Fruit fly (Drosophila melanogaster) whole organism: ENCODE measurements around the gene CG9733.

Experiments used
- CG8478 ChIP-seq: fragments of >200 bp; optimal IDR thresholded peaks from 2 replicates; lab custom pipeline; 2018; ENCODE audit warnings: inconsistent platforms
- Dll ChIP-seq: fragments of >200 bp; optimal IDR thresholded peaks from 2 replicates; lab custom pipeline; 2017
- EcR ChIP-seq, 2 experiments: fragments of >200 bp; optimal IDR thresholded peaks; 2 replicates each; lab custom pipeline; 2017; ENCODE audit warnings: missing biosample characterization in 2 of 2, missing genetic modification characterization in 2 of 2, missing genetic modification reagents in 2 of 2
- pan ChIP-seq: fragments of >200 bp; optimal IDR thresholded peaks from 2 replicates; lab custom pipeline; 2017
- psq ChIP-seq: fragments of >200 bp; optimal IDR thresholded peaks from 2 replicates; lab custom pipeline; 2017
- usp ChIP-seq: fragments of >200 bp; optimal IDR thresholded peaks from 2 replicates; lab custom pipeline; 2017; ENCODE audit warnings: missing biosample characterization, missing genetic modification characterization, mixed read lengths

CG9733 gene

dm6 chr3R:30246603-30247002 lies at the start of gene CG9733:
Gene CG9733 (minus strand): TSS chr3R:30246703.
- TF ChIP-seq EcR (GFP tag; optimal IDR thresholded peaks at IDR 0.05; lab: Kevin White, UChicago): no peak
- TF ChIP-seq Dll (lab: Kevin White, UChicago): no peak
- no peak for TF ChIP-seq usp (GFP tag; lab: Kevin White, UChicago)
- no peak for TF ChIP-seq CG8478 (lab: Kevin White, UChicago)
- no peak for TF ChIP-seq pan (lab: Kevin White, UChicago)
- no peak for TF ChIP-seq psq (lab: Kevin White, UChicago)

dm6 chr3R:30296035-30296434 lies 49.5 kb upstream of the CG9733 start:
- TF ChIP-seq CG8478 (lab: Kevin White, UChicago) (no peak), psq (lab: Kevin White, UChicago) (no peak), usp (GFP tag; lab: Kevin White, UChicago) (no peak), Dll (lab: Kevin White, UChicago) (no peak), EcR (GFP tag; optimal IDR thresholded peaks at IDR 0.05; lab: Kevin White, UChicago) (no peak), pan (lab: Kevin White, UChicago) (no peak)

DNA sequence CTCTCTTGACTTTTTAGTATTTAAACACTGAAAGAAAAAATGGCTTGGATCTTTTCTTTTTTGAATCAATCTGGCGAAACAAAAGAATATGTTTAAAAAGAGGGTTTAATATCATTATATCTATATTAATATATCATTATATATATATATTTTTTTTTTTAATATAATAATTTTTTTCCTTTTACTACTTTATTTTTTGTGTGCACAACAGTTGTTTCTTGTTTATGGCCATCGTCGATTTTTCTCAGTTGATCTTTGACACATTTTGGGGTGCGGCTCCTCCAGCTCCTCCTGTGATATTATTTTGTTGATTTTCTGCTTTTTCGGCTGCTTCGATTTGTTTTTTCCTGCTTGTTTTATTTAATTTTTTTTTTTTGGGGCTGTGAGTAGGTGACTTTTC lies 48.5 kb upstream of the CG9733 start:
- TF ChIP-seq CG8478 (lab: Kevin White, UChicago): no peak

DNA sequence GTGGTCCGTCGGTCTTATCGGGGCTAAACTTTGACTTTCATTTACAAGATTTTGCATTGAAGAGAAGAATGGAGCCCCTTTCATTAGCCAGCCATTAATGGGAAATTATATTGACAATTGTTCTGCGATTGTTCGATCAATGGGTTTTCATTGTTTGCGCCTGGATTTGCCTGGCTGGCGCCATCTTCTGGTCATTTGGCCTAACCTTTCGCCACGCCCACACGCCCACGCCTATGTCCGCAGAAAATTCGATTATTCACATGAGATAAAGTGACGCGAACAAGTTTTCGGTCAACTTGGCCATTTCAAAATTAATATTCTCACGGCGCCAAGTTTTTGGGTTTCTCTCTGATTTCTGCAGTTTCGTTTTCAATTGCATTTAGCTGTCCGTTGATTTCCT lies 48.1 kb upstream of the CG9733 start:
- TF ChIP-seq usp (GFP tag; lab: Kevin White, UChicago) (no peak), EcR (GFP tag; optimal IDR thresholded peaks at IDR 0.05; lab: Kevin White, UChicago) (no peak), pan (lab: Kevin White, UChicago) (no peak), CG8478 (lab: Kevin White, UChicago) (no peak), psq (lab: Kevin White, UChicago) (no peak), Dll (lab: Kevin White, UChicago) (no peak)

dm6 chr3R:30293478-30294122 lies 47.1 kb upstream of the CG9733 start:
- TF ChIP-seq pan (lab: Kevin White, UChicago) (no peak), CG8478 (lab: Kevin White, UChicago) (no peak), EcR (GFP tag; optimal IDR thresholded peaks at IDR 0.05; lab: Kevin White, UChicago) (peak in 1 of 2 experiments; percentile 65), psq (lab: Kevin White, UChicago) (no peak), Dll (lab: Kevin White, UChicago) (no peak)

- no peak for TF ChIP-seq psq (lab: Kevin White, UChicago)
- TF ChIP-seq Dll (lab: Kevin White, UChicago): no peak
- no peak for TF ChIP-seq usp (GFP tag; lab: Kevin White, UChicago)
- TF ChIP-seq CG8478 (lab: Kevin White, UChicago): no peak
- TF ChIP-seq EcR (GFP tag; optimal IDR thresholded peaks at IDR 0.05; lab: Kevin White, UChicago): no peak
- no peak for TF ChIP-seq pan (lab: Kevin White, UChicago)
Measured at dm6 chr3R:30289056-30289734, 42.7 kb upstream of the CG9733 start.

- TF ChIP-seq psq (lab: Kevin White, UChicago) (no peak), CG8478 (lab: Kevin White, UChicago) (no peak), usp (GFP tag; lab: Kevin White, UChicago) (no peak), pan (lab: Kevin White, UChicago) (no peak), Dll (lab: Kevin White, UChicago) (no peak), EcR (GFP tag; optimal IDR thresholded peaks at IDR 0.05; lab: Kevin White, UChicago) (no peak)
Measured at dm6 chr3R:30288362-30289055, 42.0 kb upstream of the CG9733 start.

DNA sequence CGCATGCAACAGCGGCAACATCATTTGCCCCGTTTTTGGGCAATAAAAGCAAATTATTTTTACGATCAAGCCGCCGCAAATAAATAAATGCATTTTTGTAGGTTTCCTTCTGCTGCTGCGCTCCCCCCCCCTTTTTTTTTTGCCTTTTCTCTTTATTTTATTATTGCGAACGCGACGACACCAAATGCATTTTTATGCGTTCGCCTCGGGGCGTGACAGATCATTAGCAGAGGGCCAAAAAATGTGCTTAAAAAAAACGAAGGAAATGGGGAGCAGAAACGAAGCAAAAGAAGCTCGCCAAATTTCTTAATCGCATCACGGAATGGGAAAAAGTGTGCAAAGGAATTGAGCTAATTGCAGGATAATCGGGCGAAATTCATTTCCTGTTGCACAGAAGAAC lies 40.9 kb upstream of the CG9733 start:
- TF ChIP-seq usp (GFP tag; lab: Kevin White, UChicago) (no peak), Dll (lab: Kevin White, UChicago) (no peak), CG8478 (lab: Kevin White, UChicago) (no peak), EcR (GFP tag; optimal IDR thresholded peaks at IDR 0.05; lab: Kevin White, UChicago) (no peak)

- TF ChIP-seq EcR (GFP tag; optimal IDR thresholded peaks at IDR 0.05; lab: Kevin White, UChicago): no peak
- no peak for TF ChIP-seq usp (GFP tag; lab: Kevin White, UChicago)
- TF ChIP-seq pan (lab: Kevin White, UChicago): peak; percentile 74
Measured at dm6 chr3R:30286347-30286746, 39.8 kb upstream of the CG9733 start.

- no peak for TF ChIP-seq psq (lab: Kevin White, UChicago)
- TF ChIP-seq usp (GFP tag; lab: Kevin White, UChicago): no peak
- TF ChIP-seq pan (lab: Kevin White, UChicago): no peak
- no peak for TF ChIP-seq Dll (lab: Kevin White, UChicago)
- no peak for TF ChIP-seq EcR (GFP tag; optimal IDR thresholded peaks at IDR 0.05; lab: Kevin White, UChicago)
- TF ChIP-seq CG8478 (lab: Kevin White, UChicago): no peak
Measured at dm6 chr3R:30284989-30285670, 38.6 kb upstream of the CG9733 start.

DNA sequence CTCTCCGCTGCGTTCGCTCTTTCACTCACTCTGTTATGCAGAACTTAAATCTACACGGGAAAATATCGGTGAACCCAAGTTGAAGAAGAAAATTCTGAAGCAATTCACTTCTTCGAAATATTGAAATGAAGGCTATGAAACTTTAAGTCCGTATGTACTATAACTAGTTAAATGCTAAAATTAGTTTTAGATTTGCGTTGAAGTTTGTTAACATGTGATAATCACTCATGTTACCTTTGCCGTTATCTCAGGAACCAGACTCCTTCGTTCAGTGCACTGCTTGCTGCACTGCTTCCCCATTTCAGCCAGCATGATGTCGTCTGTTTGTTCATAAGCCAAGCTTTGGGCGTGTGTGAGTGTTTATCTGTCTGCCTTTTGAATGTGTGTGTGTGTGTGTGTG lies 38.1 kb upstream of the CG9733 start:
- no peak for TF ChIP-seq psq (lab: Kevin White, UChicago)
- TF ChIP-seq EcR (GFP tag; optimal IDR thresholded peaks at IDR 0.05; lab: Kevin White, UChicago): no peak
- no peak for TF ChIP-seq usp (GFP tag; lab: Kevin White, UChicago)
- no peak for TF ChIP-seq pan (lab: Kevin White, UChicago)
- TF ChIP-seq CG8478 (lab: Kevin White, UChicago): no peak
- TF ChIP-seq Dll (lab: Kevin White, UChicago): no peak
